Worm (Caenorhabditis elegans): ENCODE measurements around the gene F58A6.9.

ce11 chrII:5180272-5180671 is 21.6 kb upstream of the F58A6.9 start:
- TF ChIP-seq lin-39 (tag; optimal IDR thresholded peaks at IDR 0.05): no peak
- no peak for TF ChIP-seq nhr-10 (tag; optimal IDR thresholded peaks at IDR 0.05)
- no peak for TF ChIP-seq nhr-21 (tag; optimal IDR thresholded peaks at IDR 0.05)
- TF ChIP-seq nhr-11 (tag; optimal IDR thresholded peaks at IDR 0.05): no peak
- no peak for TF ChIP-seq lin-11 (tag; optimal IDR thresholded peaks at IDR 0.05)
- TF ChIP-seq nhr-237 (tag; optimal IDR thresholded peaks at IDR 0.05): no peak
- no peak for TF ChIP-seq mdl-1 (tag; optimal IDR thresholded peaks at IDR 0.05)

Data from whole organism, L2 larva.